Fruit fly (Drosophila melanogaster) Kc167 (cell line): ENCODE measurements around the gene Pgant6.

Experiments
- Sin3A ChIP-seq: fragments of >200 bp; optimal IDR thresholded peaks from 2 replicates; lab custom pipeline; 2018; ENCODE audit warnings: missing external identifiers
- h ChIP-seq: fragments of >200 bp; optimal IDR thresholded peaks from 3 replicates; lab custom pipeline; 2018; ENCODE audit warnings: missing external identifiers

DNA sequence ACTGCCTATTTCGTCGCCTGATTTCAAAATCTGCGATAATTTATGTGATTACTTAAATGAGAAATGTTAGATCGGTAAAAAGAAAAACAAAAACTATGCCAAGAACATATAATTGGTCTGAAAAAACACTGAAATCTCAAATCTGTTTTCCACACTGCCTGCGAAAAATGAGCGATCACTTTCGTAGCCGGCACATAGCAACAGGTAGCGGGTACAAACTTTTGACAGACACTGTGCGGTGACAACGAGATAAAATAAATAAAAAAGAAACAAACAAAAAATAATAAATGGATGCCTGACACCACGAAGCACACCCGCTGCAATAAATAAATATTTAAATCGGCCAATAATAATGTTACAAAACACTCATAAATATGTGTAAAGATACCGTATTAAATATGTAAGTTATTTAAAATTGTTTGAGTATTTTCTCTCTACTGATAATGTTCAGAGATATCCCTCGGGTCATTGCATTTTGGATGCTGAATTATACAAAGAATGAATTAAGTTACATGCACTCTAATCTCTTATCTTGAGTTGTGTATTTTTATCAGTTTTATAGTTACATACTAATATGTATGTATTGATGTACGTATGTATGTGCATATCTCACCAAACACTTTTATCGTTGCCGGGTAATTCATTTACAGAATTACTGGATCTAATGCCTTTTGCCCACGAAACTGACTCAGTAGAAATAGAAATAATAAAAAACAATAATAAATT is 16.9 kb upstream of the Pgant6 start:
- no peak for TF ChIP-seq Sin3A (lab: Kevin White, UChicago)
- no peak for TF ChIP-seq h (lab: Kevin White, UChicago)
